Fruit fly (Drosophila melanogaster) whole organism, embryonic: ENCODE results near the gene CG14329.

Source experiments
- CG10274 ChIP-seq: fragments of 200-800 bp; sonication (Bioruptor generic); optimal IDR thresholded peaks from 3 replicates; lab custom pipeline; 2017; ENCODE audit warnings: missing biosample characterization, mild to moderate bottlenecking, missing genetic modification characterization
- CG10366 ChIP-seq: fragments of 200-800 bp; sonication (Bioruptor generic); IDR thresholded peaks from 2 replicates; pipeline ENCODE4 v1.3.6; 2022; ENCODE audit warnings: missing biosample characterization, missing genetic modification characterization
- CG10654 ChIP-seq: fragments of 200-800 bp; sonication (Bioruptor generic); optimal IDR thresholded peaks from 2 replicates; lab custom pipeline; 2016; ENCODE audit warnings: missing biosample characterization, missing genetic modification characterization
- CG11247 ChIP-seq: fragments of 200-800 bp; sonication (Bioruptor generic); IDR thresholded peaks from 2 replicates; pipeline ENCODE4 v1.3.6; 2022; ENCODE audit warnings: missing biosample characterization, missing genetic modification characterization
- CG12071 ChIP-seq: fragments of 200-800 bp; sonication (Bioruptor generic); optimal IDR thresholded peaks from 3 replicates; lab custom pipeline; 2018; ENCODE audit warnings: missing biosample characterization, mild to moderate bottlenecking, missing genetic modification characterization
- CG12219 ChIP-seq: fragments of 200-800 bp; sonication (Bioruptor generic); optimal IDR thresholded peaks from 3 replicates; lab custom pipeline; 2018; ENCODE audit warnings: missing biosample characterization, mild to moderate bottlenecking, missing genetic modification characterization
- CG12942 ChIP-seq: fragments of 200-800 bp; sonication (Bioruptor generic); optimal IDR thresholded peaks from 3 replicates; lab custom pipeline; 2016; ENCODE audit warnings: missing biosample characterization, missing genetic modification characterization
- CG15073 ChIP-seq: fragments of 200-800 bp; sonication (Bioruptor generic); optimal IDR thresholded peaks from 2 replicates; lab custom pipeline; 2016; ENCODE audit warnings: missing biosample characterization, missing genetic modification characterization
- CG15514 ChIP-seq: fragments of 200-800 bp; sonication (Bioruptor generic); optimal IDR thresholded peaks from 3 replicates; lab custom pipeline; 2017; ENCODE audit warnings: missing biosample characterization, missing genetic modification characterization, mild to moderate bottlenecking, moderate library complexity, missing genetic modification reagents
- CG17361 ChIP-seq: fragments of 200-800 bp; sonication (Bioruptor generic); IDR thresholded peaks from 3 replicates; pipeline ENCODE4 v1.3.6; 2022; ENCODE audit warnings: missing biosample characterization, missing genetic modification characterization
- CG2116 ChIP-seq: fragments of 200-800 bp; sonication (Bioruptor generic); optimal IDR thresholded peaks from 3 replicates; lab custom pipeline; 2018; ENCODE audit warnings: missing biosample characterization, mild to moderate bottlenecking, missing genetic modification characterization
- CG2678 ChIP-seq: fragments of 200-800 bp; sonication (Bioruptor generic); optimal IDR thresholded peaks from 3 replicates; lab custom pipeline; 2019; ENCODE audit warnings: missing biosample characterization, mild to moderate bottlenecking, missing genetic modification characterization, moderate library complexity
- CG2889 ChIP-seq: fragments of 200-800 bp; sonication (Bioruptor generic); IDR thresholded peaks from 3 replicates; pipeline ENCODE4 v1.3.6; 2022; ENCODE audit warnings: missing biosample characterization, missing genetic modification characterization
- CG31224 ChIP-seq: fragments of 200-800 bp; sonication (Bioruptor generic); IDR thresholded peaks from 2 replicates; pipeline ENCODE4 v1.3.6; 2022; ENCODE audit warnings: missing biosample characterization, missing genetic modification characterization
- CG34422 ChIP-seq: fragments of 200-800 bp; sonication (Bioruptor generic); IDR thresholded peaks from 3 replicates; pipeline ENCODE4 v1.3.6; 2022; ENCODE audit warnings: missing biosample characterization, missing genetic modification characterization
- CG3726 ChIP-seq: fragments of 200-800 bp; sonication (Bioruptor generic); IDR thresholded peaks from 3 replicates; pipeline ENCODE4, ENCODE4 v1.3.6; 2022; ENCODE audit warnings: missing biosample characterization, missing genetic modification characterization
- CG4360 ChIP-seq: fragments of 200-800 bp; sonication (Bioruptor generic); IDR thresholded peaks from 2 replicates; pipeline ENCODE4 v1.3.6; 2022; ENCODE audit warnings: missing biosample characterization, missing genetic modification characterization
- CG4424 ChIP-seq: fragments of 200-800 bp; sonication (Bioruptor generic); optimal IDR thresholded peaks from 3 replicates; lab custom pipeline; 2016; ENCODE audit warnings: missing biosample characterization, missing genetic modification characterization
- CG7372 ChIP-seq: fragments of 200-800 bp; sonication (Bioruptor generic); IDR thresholded peaks from 2 replicates; pipeline ENCODE4 v1.3.6; 2022; ENCODE audit warnings: missing biosample characterization, missing genetic modification characterization
- CG9817 ChIP-seq: fragments of 200-800 bp; sonication (Bioruptor generic); optimal IDR thresholded peaks from 2 replicates; lab custom pipeline; 2018; ENCODE audit warnings: missing biosample characterization, mild to moderate bottlenecking, missing genetic modification characterization, moderate library complexity
- Eip74EF ChIP-seq, 2 experiments: fragments of 200-800 bp in 1 of 2; fragments of >200 bp in 1 of 2; sonication (Bioruptor generic) in 1 of 2; optimal IDR thresholded peaks; 2 replicates each; lab custom pipeline; 2017 to 2019; ENCODE audit warnings: missing biosample characterization in 2 of 2, missing genetic modification characterization in 2 of 2, mild to moderate bottlenecking in 1 of 2, moderate library complexity in 1 of 2
- Hr39 ChIP-seq: fragments of >200 bp; optimal IDR thresholded peaks from 2 replicates; lab custom pipeline; 2017
- Kr ChIP-seq: fragments of 200-800 bp; sonication (Bioruptor generic); optimal IDR thresholded peaks from 2 replicates; lab custom pipeline; 2017; ENCODE audit warnings: missing biosample characterization, mild to moderate bottlenecking, missing genetic modification characterization
- MBD-R2 ChIP-seq: fragments of 200-800 bp; sonication (Bioruptor generic); IDR thresholded peaks from 2 replicates; pipeline ENCODE4 v1.3.6; 2022; ENCODE audit warnings: missing biosample characterization, missing genetic modification characterization
- MTF-1 ChIP-seq: fragments of 200-800 bp; sonication (Bioruptor generic); optimal IDR thresholded peaks from 2 replicates; lab custom pipeline; 2018; ENCODE audit warnings: missing biosample characterization, mild to moderate bottlenecking, missing genetic modification characterization, borderline replicate concordance
- Max ChIP-seq: fragments of 200-800 bp; sonication (Bioruptor generic); optimal IDR thresholded peaks from 2 replicates; lab custom pipeline; 2016; ENCODE audit warnings: missing biosample characterization, mild to moderate bottlenecking, missing genetic modification characterization
- Med ChIP-seq: fragments of 200-800 bp; sonication (Bioruptor generic); peaks from one replicate; lab custom pipeline; 2016; ENCODE audit warnings: missing biosample characterization, missing genetic modification characterization, mild to moderate bottlenecking, inconsistent platforms, moderate library complexity
- Opbp ChIP-seq: fragments of 200-800 bp; sonication (Bioruptor generic); IDR thresholded peaks from 3 replicates; pipeline ENCODE4 v1.3.6; 2022; ENCODE audit warnings: missing biosample characterization, missing genetic modification characterization; ENCODE audit not compliant: partially characterized antibody
- Optix ChIP-seq: fragments of 200-800 bp; sonication (Bioruptor generic); IDR thresholded peaks from 3 replicates; pipeline ENCODE4 v1.3.6; 2022; ENCODE audit warnings: missing biosample characterization, missing genetic modification characterization
- Ravus ChIP-seq: fragments of 200-800 bp; sonication (Bioruptor generic); IDR thresholded peaks from 2 replicates; pipeline ENCODE4 v1.3.6; 2022; ENCODE audit warnings: missing biosample characterization, missing genetic modification characterization
- Rx ChIP-seq: fragments of 200-800 bp; sonication (Bioruptor generic); IDR thresholded peaks from 2 replicates; pipeline ENCODE4 v1.3.6; 2022; ENCODE audit warnings: missing biosample characterization, missing genetic modification characterization
- Vsx1 ChIP-seq: fragments of 200-800 bp; sonication (Bioruptor generic); optimal IDR thresholded peaks from 2 replicates; lab custom pipeline; 2017; ENCODE audit warnings: missing biosample characterization, mild to moderate bottlenecking, missing genetic modification characterization, missing genetic modification reagents
- ase ChIP-seq: fragments of 200-800 bp; sonication (Bioruptor generic); IDR thresholded peaks from 3 replicates; pipeline ENCODE4 v1.3.6; 2022; ENCODE audit warnings: missing biosample characterization, missing genetic modification characterization
- bcd ChIP-seq: fragments of 200-800 bp; sonication (Bioruptor generic); optimal IDR thresholded peaks from 2 replicates; lab custom pipeline; 2017; ENCODE audit warnings: missing biosample characterization, mild to moderate bottlenecking, missing genetic modification characterization
- bsh ChIP-seq, 2 experiments: fragments of 200-800 bp; sonication (Bioruptor generic); optimal IDR thresholded peaks; 2 replicates each; lab custom pipeline; 2017 to 2018; ENCODE audit warnings: mild to moderate bottlenecking in 2 of 2, missing biosample characterization in 2 of 2, missing genetic modification characterization in 2 of 2, moderate library complexity in 1 of 2
- croc ChIP-seq: fragments of 200-800 bp; sonication (Bioruptor generic); conservative IDR thresholded peaks from 3 replicates; pipeline ENCODE4 v1.3.6; 2022; ENCODE audit warnings: missing biosample characterization, missing genetic modification characterization
- da ChIP-seq: fragments of 200-800 bp; sonication (Bioruptor generic); optimal IDR thresholded peaks from 2 replicates; lab custom pipeline; 2016; ENCODE audit warnings: missing biosample characterization, missing genetic modification characterization
- dimm ChIP-seq: fragments of 200-800 bp; sonication (Bioruptor generic); IDR thresholded peaks from 2 replicates; pipeline ENCODE4 v1.3.6; 2022; ENCODE audit warnings: missing biosample characterization, missing genetic modification characterization
- gsb-n ChIP-seq: fragments of 200-800 bp; sonication (Bioruptor generic); optimal IDR thresholded peaks from 3 replicates; lab custom pipeline; 2018; ENCODE audit warnings: missing biosample characterization, mild to moderate bottlenecking, missing genetic modification characterization
- hth ChIP-seq: fragments of >200 bp; optimal IDR thresholded peaks from 2 replicates; lab custom pipeline; 2017; ENCODE audit warnings: inconsistent platforms
- lilli ChIP-seq: fragments of 200-800 bp; sonication (Bioruptor generic); optimal IDR thresholded peaks from 3 replicates; lab custom pipeline; 2016; ENCODE audit warnings: missing biosample characterization, missing genetic modification characterization
- pzg ChIP-seq: fragments of 200-800 bp; sonication (Bioruptor generic); optimal IDR thresholded peaks from 3 replicates; lab custom pipeline; 2018; ENCODE audit warnings: missing biosample characterization, mild to moderate bottlenecking, missing genetic modification characterization, moderate library complexity
- sens ChIP-seq: fragments of 200-800 bp; sonication (Bioruptor generic); peaks from one replicate; lab custom pipeline; 2016; ENCODE audit warnings: missing biosample characterization, missing genetic modification characterization
- sens-2 ChIP-seq: fragments of 200-800 bp; sonication (Bioruptor generic); IDR thresholded peaks from 2 replicates; pipeline ENCODE4 v1.3.6; 2022; ENCODE audit warnings: missing biosample characterization, missing genetic modification characterization
- sim ChIP-seq: fragments of 200-800 bp; sonication (Bioruptor generic); IDR thresholded peaks from 2 replicates; pipeline ENCODE4 v1.3.6; 2022; ENCODE audit warnings: missing biosample characterization, missing genetic modification characterization
- sna ChIP-seq: fragments of 200-800 bp; sonication (Bioruptor generic); IDR thresholded peaks from 2 replicates; pipeline ENCODE4 v1.3.6; 2022; ENCODE audit warnings: missing biosample characterization, missing genetic modification characterization; ENCODE audit not compliant: partially characterized antibody
- so ChIP-seq: fragments of 200-800 bp; sonication (Bioruptor generic); IDR thresholded peaks from 3 replicates; pipeline ENCODE4 v1.3.6; 2022; ENCODE audit warnings: missing biosample characterization, missing genetic modification characterization
- stwl ChIP-seq: fragments of 200-800 bp; sonication (Bioruptor generic); optimal IDR thresholded peaks from 3 replicates; lab custom pipeline; 2018; ENCODE audit warnings: missing biosample characterization, mild to moderate bottlenecking, missing genetic modification characterization, moderate library complexity
- tgo ChIP-seq: fragments of 200-800 bp; sonication (Bioruptor generic); IDR thresholded peaks from 3 replicates; pipeline ENCODE4 v1.3.6; 2022; ENCODE audit warnings: missing biosample characterization, missing genetic modification characterization
- tio ChIP-seq: fragments of 200-800 bp; sonication (Bioruptor generic); optimal IDR thresholded peaks from 2 replicates; lab custom pipeline; 2017; ENCODE audit warnings: missing biosample characterization, missing genetic modification characterization, inconsistent platforms
- tup ChIP-seq: fragments of 200-800 bp; sonication (Bioruptor generic); optimal IDR thresholded peaks from 2 replicates; lab custom pipeline; 2016; ENCODE audit warnings: missing biosample characterization, mild to moderate bottlenecking, missing genetic modification characterization, moderate library complexity
- unpg ChIP-seq: fragments of 200-800 bp; sonication (Bioruptor generic); optimal IDR thresholded peaks from 3 replicates; lab custom pipeline; 2018; ENCODE audit warnings: missing biosample characterization, mild to moderate bottlenecking, missing genetic modification characterization, moderate library complexity
- usp ChIP-seq: fragments of >200 bp; optimal IDR thresholded peaks from 2 replicates; lab custom pipeline; 2017; ENCODE audit warnings: missing biosample characterization, missing genetic modification characterization

Gene CG14329

dm6 chr3R:17655040-17655439, 45.9 kb downstream of the CG14329 start (continued):
- TF ChIP-seq tup (GFP tag; lab: Kevin White, UChicago) (no peak), CG9817 (tag; lab: Kevin White, UChicago) (peak; percentile 10), CG15073 (GFP tag; lab: Kevin White, UChicago) (no peak), hth (lab: Kevin White, UChicago) (no peak), CG12219 (peak; percentile 65), CG2889 (GFP tag; lab: Robert Waterston, UW) (no peak), pzg (no peak), CG10366 (no peak), CG10274 (GFP tag; lab: Kevin White, UChicago) (no peak), tio (GFP tag; lab: Kevin White, UChicago) (no peak), lilli (GFP tag; lab: Kevin White, UChicago) (no peak), Vsx1 (GFP tag; lab: Kevin White, UChicago) (no peak), CG17361 (GFP tag; lab: Robert Waterston, UW) (no peak), Opbp (GFP tag; lab: Robert Waterston, UW) (no peak), tgo (GFP tag; lab: Robert Waterston, UW) (no peak), CG2678 (tag; lab: Kevin White, UChicago) (no peak), Ravus (GFP tag; lab: Robert Waterston, UW) (no peak), croc (GFP tag; lab: Robert Waterston, UW) (no peak), CG15514 (GFP tag; lab: Kevin White, UChicago) (no peak), CG34422 (GFP tag; lab: Robert Waterston, UW) (no peak), sim (GFP tag; lab: Robert Waterston, UW) (peak; percentile 77), CG11247 (GFP tag; lab: Robert Waterston, UW) (no peak), sens (peak; percentile 79), sens-2 (0 out of 2 replicates have a peak, but pooled peaks have one; percentile 43), Med (GFP tag; lab: Kevin White, UChicago) (no peak), sna (GFP tag; lab: Robert Waterston, UW) (no peak), Optix (GFP tag; lab: Robert Waterston, UW) (no peak; the same call in 2 of the 3 replicates), CG12942 (no peak), CG12071 (GFP tag; lab: Kevin White, UChicago) (peak; percentile 41), Rx (GFP tag; lab: Robert Waterston, UW) (no peak), Hr39 (no peak), gsb-n (tag; lab: Kevin White, UChicago) (peak; percentile 38), bsh (GFP tag; optimal IDR thresholded peaks at IDR 0.05; lab: Kevin White, UChicago) (peak in 1 of 2 experiments; percentile 46), CG3726 (GFP tag; lab: Robert Waterston, UW) (no peak), unpg (GFP tag; lab: Kevin White, UChicago) (peak; percentile 57), bcd (GFP tag; lab: Kevin White, UChicago) (peak; percentile 3), stwl (tag; lab: Kevin White, UChicago) (peak; percentile 69), ase (GFP tag; lab: Robert Waterston, UW) (no peak), CG2116 (GFP tag; lab: Kevin White, UChicago) (peak; percentile 48), Eip74EF (GFP tag; optimal IDR thresholded peaks at IDR 0.05; lab: Kevin White, UChicago) (no peak), CG31224 (GFP tag; lab: Robert Waterston, UW) (no peak), dimm (GFP tag; lab: Robert Waterston, UW) (0 out of 2 replicates have a peak, but pooled peaks have one; percentile 13), so (GFP tag; lab: Robert Waterston, UW) (no peak), CG4360 (GFP tag; lab: Robert Waterston, UW) (no peak), da (GFP tag; lab: Kevin White, UChicago) (no peak), CG4424 (GFP tag; lab: Kevin White, UChicago) (no peak), MBD-R2 (GFP tag; lab: Robert Waterston, UW) (no peak), CG7372 (no peak), Kr (GFP tag; lab: Kevin White, UChicago) (no peak), Max (GFP tag; lab: Kevin White, UChicago) (no peak), MTF-1 (GFP tag; lab: Kevin White, UChicago) (peak; percentile 53), CG10654 (no peak), usp (GFP tag; lab: Kevin White, UChicago) (no peak)
